Worm (Caenorhabditis elegans) whole organism, early embryonic: Measurements from ENCODE around the gene Y39B6A.43.
"Not testable (repeated sequence)": the region's sequence is repeated elsewhere in the genome, so short reads cannot be mapped to it uniquely, and the experiment has no call there.

ENCODE experiments used
- B0310.2 ChIP-seq: sonication (generic microtip); optimal IDR thresholded peaks from 2 replicates; lab custom pipeline; 2016; ENCODE audit warnings: mild to moderate bottlenecking, missing genetic modification characterization, missing compliant biosample characterization
- F13C5.2 ChIP-seq: sonication (generic microtip); optimal IDR thresholded peaks from 2 replicates; lab custom pipeline; 2017; ENCODE audit warnings: mild to moderate bottlenecking, missing genetic modification characterization, inconsistent platforms, missing compliant biosample characterization
- aly-1 ChIP-seq: sonication (generic microtip); optimal IDR thresholded peaks from 2 replicates; lab custom pipeline; 2016; ENCODE audit warnings: missing genetic modification characterization, missing compliant biosample characterization
- ama-1 ChIP-seq: fragments of 150-350 bp; optimal IDR thresholded peaks from 2 replicates; lab custom pipeline; 2014
- ceh-13 ChIP-seq: fragments of 200-800 bp; sonication (Bioruptor generic); optimal IDR thresholded peaks from 2 replicates; lab custom pipeline; 2018; ENCODE audit warnings: mild to moderate bottlenecking, missing genetic modification characterization, missing compliant biosample characterization
- ceh-36 ChIP-seq: sonication (generic microtip); optimal IDR thresholded peaks from 2 replicates; lab custom pipeline; 2016; ENCODE audit warnings: missing genetic modification characterization, inconsistent platforms, missing compliant biosample characterization
- ets-7 ChIP-seq: sonication (generic microtip); optimal IDR thresholded peaks from 2 replicates; lab custom pipeline; 2016; ENCODE audit warnings: missing genotype, missing genetic modification characterization, missing compliant biosample characterization
- flt-1 ChIP-seq: fragments of 200-800 bp; sonication (Bioruptor generic); IDR thresholded peaks from 2 replicates; pipeline ENCODE4 v1.3.6; 2022; ENCODE audit warnings: missing genetic modification characterization, missing compliant biosample characterization
- hmbx-1 ChIP-seq: sonication (generic microtip); optimal IDR thresholded peaks from 2 replicates; lab custom pipeline; 2016; ENCODE audit warnings: mild to moderate bottlenecking, missing genetic modification characterization, missing compliant biosample characterization
- hmg-4 ChIP-seq: fragments of 200-800 bp; sonication (Bioruptor generic); optimal IDR thresholded peaks from 2 replicates; lab custom pipeline; 2018; ENCODE audit warnings: mild to moderate bottlenecking, missing genetic modification characterization, missing compliant biosample characterization
- hnd-1 ChIP-seq: sonication (generic microtip); optimal IDR thresholded peaks from 2 replicates; lab custom pipeline; 2016; ENCODE audit warnings: missing genetic modification characterization, missing compliant biosample characterization
- pes-1 ChIP-seq: fragments of 200-800 bp; sonication (Bioruptor generic); IDR thresholded peaks from 2 replicates; pipeline ENCODE4 v1.3.6; 2022; ENCODE audit warnings: missing genetic modification reagents, missing genetic modification characterization, missing compliant biosample characterization
- scrt-1 ChIP-seq: fragments of 200-800 bp; sonication (Bioruptor generic); IDR thresholded peaks from 2 replicates; pipeline ENCODE4 v1.3.6; 2022; ENCODE audit warnings: missing genetic modification characterization, missing compliant biosample characterization
- sea-1 ChIP-seq: fragments of 200-800 bp; sonication (Bioruptor generic); conservative IDR thresholded peaks from 2 replicates; pipeline ENCODE4 v1.3.6; 2022; ENCODE audit warnings: missing genetic modification characterization, missing compliant biosample characterization
- tbx-11 ChIP-seq: fragments of 200-800 bp; sonication (Bioruptor generic); IDR thresholded peaks from 2 replicates; pipeline ENCODE4 v1.3.6; 2022; ENCODE audit warnings: missing genetic modification characterization, missing compliant biosample characterization
- tbx-37 ChIP-seq: fragments of 200-800 bp; sonication (Bioruptor generic); conservative IDR thresholded peaks from 2 replicates; pipeline ENCODE4 v1.3.6; 2022; ENCODE audit warnings: missing genetic modification reagents, missing genetic modification characterization, missing compliant biosample characterization
- tra-4 ChIP-seq: sonication (generic microtip); optimal IDR thresholded peaks from 2 replicates; lab custom pipeline; 2017; ENCODE audit warnings: missing genetic modification characterization, missing compliant biosample characterization

The Y39B6A.43 gene

ce11 chrV:18967479-18968056 lies at the start of gene Y39B6A.43:
TSS of gene Y39B6A.43 (minus strand) at chrV:18967829.
- TF ChIP-seq sea-1 (GFP tag; lab: Robert Waterston, UW): no peak
- no peak for TF ChIP-seq hmbx-1 (tag; lab: Kevin White, UChicago)
- no peak for TF ChIP-seq aly-1 (tag; lab: Kevin White, UChicago)
- peak; percentile 6 for TF ChIP-seq B0310.2 (tag; lab: Kevin White, UChicago)
- peak; percentile 28 for TF ChIP-seq hmg-4 (GFP tag; lab: Kevin White, UChicago)
- no peak for TF ChIP-seq ceh-36
- 0 out of 2 replicates have a peak, but pooled peaks have one; percentile 26 for TF ChIP-seq tbx-37
- no peak for TF ChIP-seq ama-1 (lab: Kevin White, UChicago)
- no peak for TF ChIP-seq tbx-11 (GFP tag; lab: Robert Waterston, UW)
- peak; percentile 87 for TF ChIP-seq F13C5.2 (tag; lab: Kevin White, UChicago)
- TF ChIP-seq pes-1 (GFP tag; lab: Robert Waterston, UW): peak; percentile 54
- TF ChIP-seq flt-1: peak; percentile 61; the same call in 1 of the 2 replicates

- not testable (repeated sequence) for TF ChIP-seq pes-1 (GFP tag; lab: Robert Waterston, UW); aly-1 (tag; lab: Kevin White, UChicago); sea-1 (GFP tag; lab: Robert Waterston, UW)
Measured at ce11 chrV:19014273-19014672, 46.6 kb upstream of the Y39B6A.43 start, which contains the start of gene Y39B6A.30. TSS of gene Y39B6A.30 (plus strand) at chrV:19014573.

- TF ChIP-seq ets-7 (no peak), F13C5.2 (tag; lab: Kevin White, UChicago) (no peak), B0310.2 (tag; lab: Kevin White, UChicago) (no peak), flt-1 (no peak), ama-1 (lab: Kevin White, UChicago) (no peak), hnd-1 (tag; lab: Kevin White, UChicago) (no peak)
Measured at ce11 chrV:19013215-19013614, 45.6 kb upstream of the Y39B6A.43 start.

- TF ChIP-seq tbx-11 (GFP tag; lab: Robert Waterston, UW): no peak
- no peak for TF ChIP-seq aly-1 (tag; lab: Kevin White, UChicago)
- no peak for TF ChIP-seq ama-1 (lab: Kevin White, UChicago)
- TF ChIP-seq F13C5.2 (tag; lab: Kevin White, UChicago): no peak
- TF ChIP-seq sea-1 (GFP tag; lab: Robert Waterston, UW): no peak
Measured at ce11 chrV:19010405-19010804, 42.8 kb upstream of the Y39B6A.43 start.

ce11 chrV:19001656-19002055 lies 34.0 kb upstream of the Y39B6A.43 start, which contains the start of gene Y39B6A.33:
TSS of gene Y39B6A.33 (plus strand) at chrV:19001956.
- TF ChIP-seq F13C5.2 (tag; lab: Kevin White, UChicago) (no peak), hnd-1 (tag; lab: Kevin White, UChicago) (no peak), tra-4 (tag; lab: Kevin White, UChicago) (no peak), hmbx-1 (tag; lab: Kevin White, UChicago) (no peak), B0310.2 (tag; lab: Kevin White, UChicago) (no peak), flt-1 (no peak)

- TF ChIP-seq hmbx-1 (tag; lab: Kevin White, UChicago): no peak
- TF ChIP-seq flt-1: no peak
- TF ChIP-seq sea-1 (GFP tag; lab: Robert Waterston, UW): no peak
- peak; percentile 59; the same call in 1 of the 2 replicates for TF ChIP-seq pes-1 (GFP tag; lab: Robert Waterston, UW)
- TF ChIP-seq hmg-4 (GFP tag; lab: Kevin White, UChicago): no peak
Measured at ce11 chrV:19001016-19001415, 33.4 kb upstream of the Y39B6A.43 start, which contains the start of gene Y39B6A.34. TSS of gene Y39B6A.34 (plus strand) at chrV:19001018.

ce11 chrV:19000542-19000941 lies 32.9 kb upstream of the Y39B6A.43 start:
- TF ChIP-seq B0310.2 (tag; lab: Kevin White, UChicago): no peak
- TF ChIP-seq ets-7: no peak
- TF ChIP-seq hnd-1 (tag; lab: Kevin White, UChicago): no peak
- no peak for TF ChIP-seq sea-1 (GFP tag; lab: Robert Waterston, UW)
- TF ChIP-seq hmbx-1 (tag; lab: Kevin White, UChicago): no peak
- TF ChIP-seq ceh-13 (GFP tag; lab: Kevin White, UChicago): no peak
- TF ChIP-seq tbx-11 (GFP tag; lab: Robert Waterston, UW): no peak
- TF ChIP-seq aly-1 (tag; lab: Kevin White, UChicago): no peak
- TF ChIP-seq tra-4 (tag; lab: Kevin White, UChicago): no peak
- no peak for TF ChIP-seq tbx-37
- no peak for TF ChIP-seq pes-1 (GFP tag; lab: Robert Waterston, UW)
- no peak for TF ChIP-seq flt-1
- TF ChIP-seq scrt-1 (GFP tag; lab: Robert Waterston, UW): no peak
- TF ChIP-seq hmg-4 (GFP tag; lab: Kevin White, UChicago): no peak
- TF ChIP-seq F13C5.2 (tag; lab: Kevin White, UChicago): no peak
- TF ChIP-seq ceh-36: no peak

ce11 chrV:18998045-18998444 lies 30.4 kb upstream of the Y39B6A.43 start, which contains the start of gene tgt-2:
TSS of gene tgt-2 (plus strand) at chrV:18998345.
- TF ChIP-seq B0310.2 (tag; lab: Kevin White, UChicago) (no peak), F13C5.2 (tag; lab: Kevin White, UChicago) (no peak), aly-1 (tag; lab: Kevin White, UChicago) (no peak), hnd-1 (tag; lab: Kevin White, UChicago) (no peak), tra-4 (tag; lab: Kevin White, UChicago) (no peak), ets-7 (no peak), flt-1 (no peak), sea-1 (GFP tag; lab: Robert Waterston, UW) (no peak), pes-1 (GFP tag; lab: Robert Waterston, UW) (no peak), scrt-1 (GFP tag; lab: Robert Waterston, UW) (no peak), hmg-4 (GFP tag; lab: Kevin White, UChicago) (no peak)
